Worm (Caenorhabditis elegans) whole organism, midembryonic: ENCODE results near the gene C34D10.1.

Experiments
- flt-1 ChIP-seq: fragments of 200-800 bp; sonication (Bioruptor generic); IDR thresholded peaks from 2 replicates; pipeline ENCODE4 v1.3.6; 2022; ENCODE audit warnings: missing genetic modification characterization, missing compliant biosample characterization
- klf-2 ChIP-seq: fragments of 200-800 bp; sonication (Bioruptor generic); conservative IDR thresholded peaks from 2 replicates; pipeline ENCODE4 v1.3.6; 2022; ENCODE audit warnings: missing genetic modification reagents, missing genetic modification characterization, missing compliant biosample characterization
- med-1 ChIP-seq: sonication (generic microtip); optimal IDR thresholded peaks from 2 replicates; lab custom pipeline; 2017; ENCODE audit warnings: missing genetic modification characterization, mild to moderate bottlenecking, missing compliant biosample characterization, antibody characterized with exemption, missing genetic modification reagents; ENCODE audit not compliant: insufficient read depth
- ztf-29 ChIP-seq: fragments of 200-800 bp; sonication (Bioruptor generic); IDR thresholded peaks from 2 replicates; pipeline ENCODE4 v1.3.6; 2022; ENCODE audit warnings: missing genetic modification reagents, missing genetic modification characterization, missing compliant biosample characterization

ce11 chrX:7992102-7992501 is 37.2 kb upstream of the C34D10.1 start:
- TF ChIP-seq ztf-29 (GFP tag; lab: Robert Waterston, UW) = no peak
- no peak for TF ChIP-seq klf-2 (GFP tag; lab: Robert Waterston, UW)
- TF ChIP-seq flt-1 (GFP tag; lab: Robert Waterston, UW) = no peak
- TF ChIP-seq med-1 (GFP tag; lab: Kevin White, UChicago) = no peak
